Worm (Caenorhabditis elegans) whole organism, mixed stage, embryonic: Measurements from ENCODE around the gene F23D12.4.

Experiments used
- M03D4.4 ChIP-seq: sonication (generic microtip); optimal IDR thresholded peaks from 2 replicates; lab custom pipeline; 2017; ENCODE audit warnings: mild to moderate bottlenecking, missing genetic modification characterization, missing compliant biosample characterization
- bed-3 ChIP-seq: fragments of 200-800 bp; sonication (Bioruptor generic); optimal IDR thresholded peaks from 3 replicates; lab custom pipeline; 2018; ENCODE audit warnings: mild to moderate bottlenecking, missing genetic modification characterization, moderate library complexity, missing compliant biosample characterization
- blmp-1 ChIP-seq: fragments of 150-350 bp; optimal IDR thresholded peaks from 2 replicates; lab custom pipeline; 2014; ENCODE audit warnings: missing biosample characterization, missing genetic modification characterization
- ceh-39 ChIP-seq: fragments of 150-350 bp; optimal IDR thresholded peaks from 2 replicates; lab custom pipeline; 2014; ENCODE audit warnings: missing biosample characterization, missing genetic modification characterization
- ceh-43 ChIP-seq: fragments of 200-800 bp; sonication (Bioruptor generic); optimal IDR thresholded peaks from 2 replicates; lab custom pipeline; 2018; ENCODE audit warnings: mild to moderate bottlenecking, missing genetic modification characterization, moderate library complexity, missing compliant biosample characterization
- ceh-83 ChIP-seq: fragments of 200-800 bp; sonication (Bioruptor generic); optimal IDR thresholded peaks from 2 replicates; lab custom pipeline; 2018; ENCODE audit warnings: mild to moderate bottlenecking, missing genetic modification characterization, missing compliant biosample characterization
- ces-1 ChIP-seq: fragments of 150-350 bp; optimal IDR thresholded peaks from 2 replicates; lab custom pipeline; 2014; ENCODE audit warnings: missing biosample characterization, missing genetic modification reagents, missing genetic modification characterization
- cnd-1 ChIP-seq: fragments of 200-800 bp; sonication (Bioruptor generic); optimal IDR thresholded peaks from 2 replicates; lab custom pipeline; 2018; ENCODE audit warnings: mild to moderate bottlenecking, missing genetic modification characterization, missing compliant biosample characterization
- drap-1 ChIP-seq: fragments of 200-800 bp; sonication (Bioruptor generic); optimal IDR thresholded peaks from 3 replicates; lab custom pipeline; 2018; ENCODE audit warnings: mild to moderate bottlenecking, missing genetic modification characterization, missing compliant biosample characterization
- elt-1 ChIP-seq: sonication (generic microtip); optimal IDR thresholded peaks from 2 replicates; lab custom pipeline; 2017; ENCODE audit warnings: missing genetic modification characterization, mild to moderate bottlenecking, missing compliant biosample characterization, antibody characterized with exemption, moderate library complexity, borderline replicate concordance; ENCODE audit not compliant: insufficient read depth
- elt-3 ChIP-seq: fragments of 150-350 bp; optimal IDR thresholded peaks from 2 replicates; lab custom pipeline; 2014; ENCODE audit warnings: missing biosample characterization, missing genetic modification characterization
- flh-1 ChIP-seq: fragments of 200-800 bp; sonication (Bioruptor generic); optimal IDR thresholded peaks from 2 replicates; lab custom pipeline; 2018; ENCODE audit warnings: mild to moderate bottlenecking, missing genetic modification characterization, moderate library complexity, missing compliant biosample characterization
- ham-2 ChIP-seq: fragments of 200-800 bp; sonication (Bioruptor generic); optimal IDR thresholded peaks from 2 replicates; lab custom pipeline; 2018; ENCODE audit warnings: mild to moderate bottlenecking, missing genetic modification characterization, missing compliant biosample characterization
- hlh-1 ChIP-seq: fragments of 150-350 bp; optimal IDR thresholded peaks from 2 replicates; lab custom pipeline; 2014; ENCODE audit warnings: missing biosample characterization, missing genetic modification reagents, missing genetic modification characterization
- lin-13 ChIP-seq: fragments of 150-350 bp; optimal IDR thresholded peaks from 2 replicates; lab custom pipeline; 2014; ENCODE audit warnings: missing biosample characterization, missing genetic modification characterization
- lin-32 ChIP-seq: fragments of 200-800 bp; sonication (Bioruptor generic); optimal IDR thresholded peaks from 2 replicates; lab custom pipeline; 2018; ENCODE audit warnings: mild to moderate bottlenecking, missing genetic modification characterization, missing compliant biosample characterization
- lsy-2 ChIP-seq: fragments of 150-350 bp; optimal IDR thresholded peaks from 2 replicates; lab custom pipeline; 2014; ENCODE audit warnings: missing biosample characterization, missing genetic modification characterization
- mab-5 ChIP-seq: fragments of 150-350 bp; optimal IDR thresholded peaks from 2 replicates; lab custom pipeline; 2014; ENCODE audit warnings: missing biosample characterization, missing genetic modification characterization
- mep-1 ChIP-seq: fragments of 150-350 bp; optimal IDR thresholded peaks from 2 replicates; lab custom pipeline; 2017; ENCODE audit warnings: missing biosample characterization, missing genetic modification reagents, missing genetic modification characterization, inconsistent platforms
- mls-2 ChIP-seq: sonication (generic microtip); optimal IDR thresholded peaks from 2 replicates; lab custom pipeline; 2016; ENCODE audit warnings: mild to moderate bottlenecking, missing genetic modification characterization, moderate library complexity, missing compliant biosample characterization
- nhr-12 ChIP-seq: fragments of 150-350 bp; optimal IDR thresholded peaks from 2 replicates; lab custom pipeline; 2014; ENCODE audit warnings: missing biosample characterization, missing genetic modification characterization
- nhr-2 ChIP-seq: fragments of 150-350 bp; optimal IDR thresholded peaks from 2 replicates; lab custom pipeline; 2014; ENCODE audit warnings: missing biosample characterization, missing genetic modification characterization
- nhr-237 ChIP-seq: fragments of 150-350 bp; optimal IDR thresholded peaks from 2 replicates; lab custom pipeline; 2014; ENCODE audit warnings: missing biosample characterization, missing genetic modification characterization
- nhr-28 ChIP-seq: fragments of 150-350 bp; optimal IDR thresholded peaks from 2 replicates; lab custom pipeline; 2014; ENCODE audit warnings: missing biosample characterization, missing genetic modification characterization
- nhr-76 ChIP-seq: sonication (generic microtip); optimal IDR thresholded peaks from 2 replicates; lab custom pipeline; 2017; ENCODE audit warnings: missing biosample characterization, missing genetic modification characterization
- pha-4 ChIP-seq: fragments of 150-350 bp; optimal IDR thresholded peaks from 2 replicates; lab custom pipeline; 2018; ENCODE audit warnings: missing biosample characterization, missing genetic modification reagents, missing genetic modification characterization
- sem-2 ChIP-seq: fragments of 200-800 bp; sonication (Bioruptor generic); optimal IDR thresholded peaks from 2 replicates; lab custom pipeline; 2018; ENCODE audit warnings: mild to moderate bottlenecking, missing genetic modification characterization, missing compliant biosample characterization
- snpc-4 ChIP-seq: fragments of 150-350 bp; optimal IDR thresholded peaks from 2 replicates; lab custom pipeline; 2014; ENCODE audit warnings: missing biosample characterization, missing genetic modification characterization
- sptf-1 ChIP-seq: sonication (generic microtip); optimal IDR thresholded peaks from 2 replicates; lab custom pipeline; 2017; ENCODE audit warnings: mild to moderate bottlenecking, missing genetic modification characterization, moderate library complexity, missing compliant biosample characterization
- tbx-8 ChIP-seq: fragments of 200-800 bp; sonication (Bioruptor generic); optimal IDR thresholded peaks from 2 replicates; lab custom pipeline; 2018; ENCODE audit warnings: mild to moderate bottlenecking, missing genetic modification characterization, moderate library complexity, missing compliant biosample characterization
- unc-120 ChIP-seq: sonication (generic microtip); optimal IDR thresholded peaks from 2 replicates; lab custom pipeline; 2017; ENCODE audit warnings: missing genetic modification characterization, missing compliant biosample characterization; ENCODE audit not compliant: poor library complexity, severe bottlenecking
- unc-39 ChIP-seq: fragments of 150-350 bp; optimal IDR thresholded peaks from 2 replicates; lab custom pipeline; 2014; ENCODE audit warnings: missing biosample characterization, missing genetic modification characterization
- unc-62 ChIP-seq: fragments of 150-350 bp; optimal IDR thresholded peaks from 2 replicates; lab custom pipeline; 2014; ENCODE audit warnings: missing biosample characterization, missing genetic modification reagents, missing genetic modification characterization
- zip-8 ChIP-seq: fragments of 150-350 bp; optimal IDR thresholded peaks from 2 replicates; lab custom pipeline; 2014; ENCODE audit warnings: missing biosample characterization, missing genetic modification characterization
- ztf-11 ChIP-seq: fragments of 150-350 bp; optimal IDR thresholded peaks from 2 replicates; lab custom pipeline; 2014; ENCODE audit warnings: missing biosample characterization, missing genetic modification characterization

The F23D12.4 gene

DNA sequence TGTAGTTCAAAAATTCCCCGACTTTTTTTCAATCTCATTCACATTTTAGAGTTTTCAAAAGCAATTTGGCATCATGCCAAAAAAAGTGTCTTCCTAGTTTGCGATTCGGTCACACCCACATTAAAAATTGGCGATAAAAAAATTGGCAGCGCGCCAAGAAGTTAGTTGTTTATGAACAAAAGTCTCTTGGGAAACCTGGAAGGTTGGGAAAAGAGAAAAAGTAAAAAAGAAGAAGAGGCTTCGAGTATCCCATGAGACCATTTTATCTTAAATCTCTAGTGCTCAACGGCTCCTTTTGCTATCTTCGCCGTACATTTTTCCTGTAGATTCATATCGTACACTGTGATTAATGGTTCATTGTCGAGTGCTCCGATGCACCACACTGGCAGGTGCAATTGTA is 43.0 kb downstream of the F23D12.4 start:
- TF ChIP-seq elt-1: no peak
- no peak for TF ChIP-seq ztf-11
- TF ChIP-seq ceh-43 (GFP tag; lab: Kevin White, UChicago): no peak
- TF ChIP-seq blmp-1 (tag; lab: Kevin White, UChicago): no peak
- no peak for TF ChIP-seq nhr-12
- TF ChIP-seq ces-1 (GFP tag; lab: Kevin White, UChicago): no peak
- no peak for TF ChIP-seq hlh-1 (tag; lab: Kevin White, UChicago)
- no peak for TF ChIP-seq mls-2 (tag; lab: Kevin White, UChicago)
- TF ChIP-seq unc-39 (tag; lab: Kevin White, UChicago): no peak
- TF ChIP-seq ham-2 (GFP tag; lab: Kevin White, UChicago): no peak
- TF ChIP-seq nhr-76 (tag; lab: Kevin White, UChicago): no peak
- TF ChIP-seq tbx-8 (GFP tag; lab: Kevin White, UChicago): no peak
- no peak for TF ChIP-seq unc-62 (GFP tag; lab: Kevin White, UChicago)
- no peak for TF ChIP-seq sptf-1 (tag; lab: Kevin White, UChicago)
- TF ChIP-seq lsy-2: no peak
- no peak for TF ChIP-seq pha-4
- no peak for TF ChIP-seq nhr-2 (tag; lab: Kevin White, UChicago)

ce11 chrX:14489945-14490344 is 45.1 kb downstream of the F23D12.4 start, which contains the start of gene his-24:
TSS of gene his-24 (plus strand) at chrX:14490094.
- TF ChIP-seq sptf-1 (tag; lab: Kevin White, UChicago): peak; percentile 38
- TF ChIP-seq nhr-237 (tag; lab: Kevin White, UChicago): no peak
- peak; percentile 61 for TF ChIP-seq ceh-39 (tag; lab: Kevin White, UChicago)
- TF ChIP-seq unc-120 (tag; lab: Kevin White, UChicago): peak; percentile 26
- TF ChIP-seq elt-1: no peak
- peak; percentile 87 for TF ChIP-seq mep-1
- TF ChIP-seq zip-8 (tag; lab: Kevin White, UChicago): peak; percentile 6
- TF ChIP-seq pha-4: peak; percentile 66
- TF ChIP-seq bed-3 (GFP tag; lab: Kevin White, UChicago): no peak
- peak; percentile 29 for TF ChIP-seq unc-62 (GFP tag; lab: Kevin White, UChicago)
- no peak for TF ChIP-seq ham-2 (GFP tag; lab: Kevin White, UChicago)
- peak; percentile 35 for TF ChIP-seq hlh-1 (tag; lab: Kevin White, UChicago)
- TF ChIP-seq lsy-2: peak; percentile 44
- peak; percentile 75 for TF ChIP-seq lin-13 (tag; lab: Kevin White, UChicago)
- TF ChIP-seq nhr-76 (tag; lab: Kevin White, UChicago): no peak
- TF ChIP-seq unc-39 (tag; lab: Kevin White, UChicago): no peak
- peak; percentile 51 for TF ChIP-seq ceh-83 (GFP tag; lab: Kevin White, UChicago)
- TF ChIP-seq ceh-43 (GFP tag; lab: Kevin White, UChicago): no peak
- no peak for TF ChIP-seq sem-2
- TF ChIP-seq ztf-11: peak; percentile 64
- no peak for TF ChIP-seq flh-1 (GFP tag; lab: Kevin White, UChicago)
- peak; percentile 59 for TF ChIP-seq cnd-1
- no peak for TF ChIP-seq nhr-28 (tag; lab: Kevin White, UChicago)
- TF ChIP-seq blmp-1 (tag; lab: Kevin White, UChicago): no peak
- TF ChIP-seq M03D4.4 (tag; lab: Kevin White, UChicago): peak; percentile 36
- TF ChIP-seq lin-32 (GFP tag; lab: Kevin White, UChicago): peak; percentile 5
- TF ChIP-seq nhr-12: no peak
- no peak for TF ChIP-seq nhr-2 (tag; lab: Kevin White, UChicago)
- no peak for TF ChIP-seq snpc-4 (tag; lab: Kevin White, UChicago)
- TF ChIP-seq mls-2 (tag; lab: Kevin White, UChicago): peak; percentile 47
- peak; percentile 25 for TF ChIP-seq drap-1 (GFP tag; lab: Kevin White, UChicago)
- no peak for TF ChIP-seq elt-3 (tag; lab: Kevin White, UChicago)
- TF ChIP-seq ces-1 (GFP tag; lab: Kevin White, UChicago): peak; percentile 37
- TF ChIP-seq mab-5 (tag; lab: Kevin White, UChicago): no peak
- TF ChIP-seq tbx-8 (GFP tag; lab: Kevin White, UChicago): no peak
- TF ChIP-seq, all 35 proteins: peak for 18

DNA sequence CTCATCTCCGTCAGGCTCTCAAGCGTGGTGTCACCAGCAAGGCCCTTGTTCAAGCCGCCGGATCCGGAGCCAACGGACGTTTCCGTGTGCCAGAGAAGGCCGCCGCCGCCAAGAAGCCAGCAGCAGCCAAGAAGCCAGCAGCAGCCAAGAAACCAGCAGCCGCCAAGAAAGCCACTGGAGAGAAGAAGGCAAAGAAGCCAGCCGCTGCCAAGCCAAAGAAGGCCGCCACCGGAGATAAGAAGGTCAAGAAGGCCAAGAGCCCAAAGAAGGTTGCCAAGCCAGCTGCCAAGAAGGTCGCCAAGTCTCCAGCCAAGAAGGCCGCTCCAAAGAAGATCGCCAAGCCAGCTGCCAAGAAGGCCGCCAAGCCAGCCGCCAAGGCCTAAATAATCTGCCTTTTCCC is 45.7 kb downstream of the F23D12.4 start:
- no peak for TF ChIP-seq flh-1 (GFP tag; lab: Kevin White, UChicago)
- TF ChIP-seq unc-120 (tag; lab: Kevin White, UChicago): no peak
- no peak for TF ChIP-seq blmp-1 (tag; lab: Kevin White, UChicago)
- TF ChIP-seq unc-62 (GFP tag; lab: Kevin White, UChicago): no peak
- TF ChIP-seq nhr-2 (tag; lab: Kevin White, UChicago): no peak
- TF ChIP-seq ceh-39 (tag; lab: Kevin White, UChicago): no peak
- no peak for TF ChIP-seq mep-1
- TF ChIP-seq ces-1 (GFP tag; lab: Kevin White, UChicago): no peak
- TF ChIP-seq sem-2: no peak
- TF ChIP-seq mab-5 (tag; lab: Kevin White, UChicago): no peak
- no peak for TF ChIP-seq ham-2 (GFP tag; lab: Kevin White, UChicago)
- no peak for TF ChIP-seq hlh-1 (tag; lab: Kevin White, UChicago)
- no peak for TF ChIP-seq lsy-2
- TF ChIP-seq bed-3 (GFP tag; lab: Kevin White, UChicago): no peak
- TF ChIP-seq mls-2 (tag; lab: Kevin White, UChicago): no peak
- TF ChIP-seq ceh-43 (GFP tag; lab: Kevin White, UChicago): no peak
- TF ChIP-seq, all 35 proteins: peak for 0
